Worm (Caenorhabditis elegans) whole organism, L4 larva: Measurements from ENCODE around the gene gbb-2.
A peak's percentile ranks its signal among the peaks of the same experiment; 100 is the strongest.

Experiments
- D1046.2 ChIP-seq: fragments of 200-800 bp; sonication (Bioruptor generic); IDR thresholded peaks from 2 replicates; pipeline ENCODE4 v1.3.6; 2022; ENCODE audit warnings: missing genetic modification characterization, missing compliant biosample characterization
- F49E8.2 ChIP-seq: sonication (generic microtip); optimal IDR thresholded peaks from 2 replicates; lab custom pipeline; 2016; ENCODE audit warnings: missing compliant biosample characterization, mild to moderate bottlenecking, missing genetic modification characterization, borderline replicate concordance
- Y48G9A.11 ChIP-seq: fragments of 200-800 bp; sonication (Bioruptor generic); IDR thresholded peaks from 2 replicates; pipeline ENCODE4 v1.3.6; 2022; ENCODE audit warnings: missing genetic modification reagents, missing genetic modification characterization, missing compliant biosample characterization
- Y5F2A.4 ChIP-seq: fragments of 200-800 bp; sonication (Bioruptor generic); optimal IDR thresholded peaks from 2 replicates; lab custom pipeline; 2018; ENCODE audit warnings: mild to moderate bottlenecking, missing genetic modification characterization, missing compliant biosample characterization
- Y75B8A.6 ChIP-seq: fragments of 200-800 bp; sonication (Bioruptor generic); IDR thresholded peaks from 2 replicates; pipeline ENCODE4 v1.3.6; 2022; ENCODE audit warnings: missing genetic modification reagents, missing genetic modification characterization, missing compliant biosample characterization
- aly-2 ChIP-seq: sonication (generic microtip); optimal IDR thresholded peaks from 2 replicates; lab custom pipeline; 2018; ENCODE audit warnings: missing biosample characterization, missing genetic modification characterization
- arid-1 ChIP-seq: fragments of 200-800 bp; sonication (Bioruptor generic); conservative IDR thresholded peaks from 2 replicates; pipeline ENCODE4 v1.3.6; 2022; ENCODE audit warnings: missing genetic modification reagents, missing genetic modification characterization, missing compliant biosample characterization
- ceh-20 ChIP-seq: fragments of 200-800 bp; sonication (Bioruptor generic); IDR thresholded peaks from 2 replicates; pipeline ENCODE4 v1.3.6; 2022; ENCODE audit warnings: missing genetic modification reagents, missing genetic modification characterization, missing compliant biosample characterization
- ceh-28 ChIP-seq: fragments of 150-350 bp; optimal IDR thresholded peaks from 2 replicates; lab custom pipeline; 2014; ENCODE audit warnings: missing biosample characterization, missing genetic modification reagents, missing genetic modification characterization
- ceh-44 ChIP-seq: fragments of 200-800 bp; sonication (Bioruptor generic); IDR thresholded peaks from 2 replicates; pipeline ENCODE4 v1.3.6; 2022; ENCODE audit warnings: missing genetic modification reagents, missing genetic modification characterization, missing compliant biosample characterization
- ceh-82 ChIP-seq: sonication (generic microtip); optimal IDR thresholded peaks from 2 replicates; lab custom pipeline; 2017; ENCODE audit warnings: missing biosample characterization, missing genetic modification characterization
- ces-1 ChIP-seq: fragments of 150-350 bp; sonication (generic microtip); optimal IDR thresholded peaks from 4 replicates; lab custom pipeline; 2014; ENCODE audit warnings: missing biosample characterization, missing genetic modification reagents, missing genetic modification characterization
- ctbp-1 ChIP-seq: fragments of 200-800 bp; sonication (Bioruptor generic); IDR thresholded peaks from 2 replicates; pipeline ENCODE4 v1.3.6; 2022; ENCODE audit warnings: missing genetic modification reagents, missing genetic modification characterization, missing compliant biosample characterization
- daf-19 ChIP-seq: fragments of 200-800 bp; sonication (Bioruptor generic); conservative IDR thresholded peaks from 2 replicates; pipeline ENCODE4 v1.3.6; 2022; ENCODE audit warnings: missing genetic modification characterization, missing compliant biosample characterization
- dmd-9 ChIP-seq: fragments of 200-800 bp; sonication (Bioruptor generic); IDR thresholded peaks from 2 replicates; pipeline ENCODE4 v1.3.6; 2022; ENCODE audit warnings: missing genetic modification reagents, missing genetic modification characterization, missing compliant biosample characterization
- dpl-1 ChIP-seq: fragments of 150-350 bp; optimal IDR thresholded peaks from 2 replicates; lab custom pipeline; 2014; ENCODE audit warnings: missing biosample characterization, missing genetic modification reagents, missing genetic modification characterization
- duxl-1 ChIP-seq: sonication (generic microtip); optimal IDR thresholded peaks from 2 replicates; lab custom pipeline; 2016; ENCODE audit warnings: mild to moderate bottlenecking, missing genetic modification characterization, moderate library complexity, missing compliant biosample characterization; ENCODE audit not compliant: poor library complexity
- hif-1 ChIP-seq, 2 experiments: sonication (generic microtip); optimal IDR thresholded peaks; 2 replicates each; lab custom pipeline; 2016 to 2017; ENCODE audit warnings: missing compliant biosample characterization in 2 of 2, missing genetic modification characterization in 2 of 2, missing genetic modification reagents in 2 of 2, missing genotype in 2 of 2, mild to moderate bottlenecking in 1 of 2
- hlh-30 ChIP-seq: sonication (generic microtip); optimal IDR thresholded peaks from 2 replicates; lab custom pipeline; 2017; ENCODE audit warnings: antibody characterized with exemption, mild to moderate bottlenecking, missing genetic modification characterization, missing compliant biosample characterization; ENCODE audit not compliant: insufficient read depth
- jun-1 ChIP-seq: fragments of 150-350 bp; optimal IDR thresholded peaks from 2 replicates; lab custom pipeline; 2014; ENCODE audit warnings: missing biosample characterization, missing genetic modification reagents, missing genetic modification characterization
- lin-1 ChIP-seq: fragments of 200-800 bp; sonication (Bioruptor generic); IDR thresholded peaks from 2 replicates; pipeline ENCODE4 v1.3.6; 2022; ENCODE audit warnings: missing genetic modification reagents, missing genetic modification characterization, missing compliant biosample characterization
- lin-13 ChIP-seq: fragments of 150-350 bp; optimal IDR thresholded peaks from 2 replicates; lab custom pipeline; 2014; ENCODE audit warnings: missing biosample characterization, missing genetic modification reagents, missing genetic modification characterization
- lin-15B ChIP-seq: fragments of 150-350 bp; sonication (generic microtip); optimal IDR thresholded peaks from 3 replicates; lab custom pipeline; 2014; ENCODE audit warnings: missing biosample characterization, missing genetic modification characterization
- lin-29 ChIP-seq: fragments of 200-800 bp; sonication (Bioruptor generic); IDR thresholded peaks from 2 replicates; pipeline ENCODE4 v1.3.6; 2022; ENCODE audit warnings: missing genetic modification reagents, missing genetic modification characterization, missing compliant biosample characterization
- lin-38 ChIP-seq: fragments of 200-800 bp; sonication (Bioruptor generic); IDR thresholded peaks from 2 replicates; pipeline ENCODE4 v1.3.6; 2022; ENCODE audit warnings: missing genetic modification reagents, missing genetic modification characterization, missing compliant biosample characterization
- lin-39 ChIP-seq: fragments of 150-350 bp; optimal IDR thresholded peaks from 2 replicates; lab custom pipeline; 2014; ENCODE audit warnings: missing biosample characterization, missing genetic modification reagents, missing genetic modification characterization
- mxl-2 ChIP-seq: fragments of 200-800 bp; sonication (Bioruptor generic); conservative IDR thresholded peaks from 2 replicates; pipeline ENCODE4 v1.3.6; 2022; ENCODE audit warnings: missing genetic modification reagents, missing genetic modification characterization, missing compliant biosample characterization
- nhr-102 ChIP-seq: sonication (generic microtip); optimal IDR thresholded peaks from 2 replicates; lab custom pipeline; 2016; ENCODE audit warnings: mild to moderate bottlenecking, missing genetic modification characterization, moderate library complexity, missing compliant biosample characterization
- nhr-111 ChIP-seq: fragments of 200-800 bp; sonication (Bioruptor generic); optimal IDR thresholded peaks from 2 replicates; lab custom pipeline; 2018; ENCODE audit warnings: mild to moderate bottlenecking, missing genetic modification characterization, missing compliant biosample characterization
- nhr-237 ChIP-seq: sonication (generic microtip); optimal IDR thresholded peaks from 2 replicates; lab custom pipeline; 2017; ENCODE audit warnings: missing biosample characterization, missing genetic modification characterization
- nhr-25 ChIP-seq: sonication (generic microtip); optimal IDR thresholded peaks from 2 replicates; lab custom pipeline; 2017; ENCODE audit warnings: missing genetic modification characterization, mild to moderate bottlenecking, missing compliant biosample characterization, antibody characterized with exemption, moderate library complexity, borderline replicate concordance; ENCODE audit not compliant: insufficient read depth
- nhr-28 ChIP-seq: fragments of 150-350 bp; optimal IDR thresholded peaks from 2 replicates; lab custom pipeline; 2014; ENCODE audit warnings: missing biosample characterization, missing genetic modification characterization
- nhr-41 ChIP-seq: fragments of 200-800 bp; sonication (Bioruptor generic); IDR thresholded peaks from 2 replicates; pipeline ENCODE4 v1.3.6; 2022; ENCODE audit warnings: missing genetic modification reagents, missing genetic modification characterization, missing compliant biosample characterization
- nhr-42 ChIP-seq: fragments of 200-800 bp; sonication (Bioruptor generic); IDR thresholded peaks from 2 replicates; pipeline ENCODE4 v1.3.6; 2022; ENCODE audit warnings: missing genetic modification characterization, missing compliant biosample characterization
- nhr-48 ChIP-seq: sonication (generic microtip); optimal IDR thresholded peaks from 2 replicates; lab custom pipeline; 2016; ENCODE audit warnings: mild to moderate bottlenecking, missing genetic modification characterization, missing compliant biosample characterization
- nhr-6 ChIP-seq: fragments of 150-350 bp; optimal IDR thresholded peaks from 2 replicates; lab custom pipeline; 2014; ENCODE audit warnings: missing biosample characterization, missing genetic modification characterization
- nhr-76 ChIP-seq: fragments of 150-350 bp; optimal IDR thresholded peaks from 2 replicates; lab custom pipeline; 2014; ENCODE audit warnings: missing biosample characterization, missing genetic modification characterization
- nhr-77 ChIP-seq: fragments of 150-350 bp; optimal IDR thresholded peaks from 2 replicates; lab custom pipeline; 2014; ENCODE audit warnings: missing biosample characterization, missing genetic modification characterization
- pha-4 ChIP-seq, 2 experiments: fragments of 150-350 bp in 1 of 2; fragments of 200-800 bp in 1 of 2; sonication (Bioruptor generic) in 1 of 2; IDR thresholded peaks in 1 of 2; optimal IDR thresholded peaks in 1 of 2; 2 replicates each; pipeline versions ENCODE4 v1.3.6 to Lab custom; 2014 to 2022; ENCODE audit warnings: missing genetic modification characterization in 2 of 2, missing genetic modification reagents in 2 of 2, missing biosample characterization in 1 of 2, missing compliant biosample characterization in 1 of 2
- rbr-2 ChIP-seq: sonication (generic microtip); optimal IDR thresholded peaks from 2 replicates; lab custom pipeline; 2016; ENCODE audit warnings: missing genotype, missing genetic modification characterization, missing compliant biosample characterization
- saeg-2 ChIP-seq: fragments of 200-800 bp; sonication (Bioruptor generic); IDR thresholded peaks from 2 replicates; pipeline ENCODE4 v1.3.6; 2022; ENCODE audit warnings: missing genetic modification reagents, missing genetic modification characterization, missing compliant biosample characterization
- snpc-1.2 ChIP-seq: fragments of 200-800 bp; sonication (Bioruptor generic); IDR thresholded peaks from 2 replicates; pipeline ENCODE4 v1.3.6; 2022; ENCODE audit warnings: missing genetic modification reagents, missing genetic modification characterization, missing compliant biosample characterization
- spr-1 ChIP-seq: sonication (generic microtip); optimal IDR thresholded peaks from 2 replicates; lab custom pipeline; 2016; ENCODE audit warnings: mild to moderate bottlenecking, missing genetic modification characterization, missing compliant biosample characterization
- tra-1 ChIP-seq: fragments of 200-800 bp; sonication (Bioruptor generic); IDR thresholded peaks from 2 replicates; pipeline ENCODE4 v1.3.6; 2022; ENCODE audit warnings: missing genetic modification reagents, missing genetic modification characterization, missing compliant biosample characterization
- unc-130 ChIP-seq: sonication (generic microtip); optimal IDR thresholded peaks from 2 replicates; lab custom pipeline; 2016; ENCODE audit warnings: missing genetic modification reagents, missing genetic modification characterization, missing compliant biosample characterization
- unc-39 ChIP-seq: sonication (generic microtip); optimal IDR thresholded peaks from 2 replicates; lab custom pipeline; 2017; ENCODE audit warnings: missing biosample characterization, missing genetic modification characterization
- zag-1 ChIP-seq: fragments of 150-350 bp; optimal IDR thresholded peaks from 2 replicates; lab custom pipeline; 2014; ENCODE audit warnings: missing biosample characterization, missing genetic modification characterization
- ztf-7 ChIP-seq: fragments of 150-350 bp; optimal IDR thresholded peaks from 2 replicates; lab custom pipeline; 2014; ENCODE audit warnings: missing biosample characterization, missing genetic modification characterization

Gene gbb-2

DNA sequence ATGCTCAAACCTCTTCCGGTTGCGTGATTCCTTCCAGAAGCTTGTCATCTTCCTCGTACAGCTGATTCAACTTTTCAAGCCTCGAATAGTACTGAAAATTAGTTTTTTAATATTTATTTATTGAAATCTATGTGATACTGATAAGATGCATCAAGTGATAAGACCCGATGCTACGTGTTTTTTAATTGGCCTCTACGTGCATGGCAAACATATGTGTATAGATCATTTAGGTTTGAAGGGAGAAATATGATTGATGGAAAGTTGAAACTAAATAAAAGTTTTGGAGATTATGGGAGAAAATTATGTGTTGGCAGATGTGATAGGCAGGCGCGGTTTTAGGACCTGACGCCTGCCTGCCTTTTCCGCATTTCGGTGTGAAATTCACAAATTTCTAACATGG, 37.7 kb upstream of the gbb-2 start (continued):
- TF ChIP-seq duxl-1 (no peak), mxl-2 (GFP tag; lab: Robert Waterston, UW) (no peak), Y75B8A.6 (GFP tag; lab: Robert Waterston, UW) (no peak), lin-39 (tag; lab: Kevin White, UChicago) (no peak), daf-19 (no peak), nhr-28 (peak; percentile 24), pha-4 (GFP tag; IDR thresholded peaks at IDR 0.05; lab: Robert Waterston, UW) (no peak), pha-4 (tag; optimal IDR thresholded peaks at IDR 0.05; lab: Kevin White, UChicago) (no peak), dmd-9 (GFP tag; lab: Robert Waterston, UW) (no peak), F49E8.2 (no peak), nhr-237 (tag; lab: Kevin White, UChicago) (no peak), spr-1 (no peak), aly-2 (no peak), ces-1 (GFP tag; lab: Kevin White, UChicago) (no peak), zag-1 (tag; lab: Kevin White, UChicago) (no peak), jun-1 (tag; lab: Kevin White, UChicago) (no peak), snpc-1.2 (GFP tag; lab: Robert Waterston, UW) (no peak), ceh-28 (no peak), ceh-82 (no peak), arid-1 (no peak), nhr-41 (GFP tag; lab: Robert Waterston, UW) (no peak), lin-29 (GFP tag; lab: Robert Waterston, UW) (no peak), nhr-111 (GFP tag; lab: Kevin White, UChicago) (no peak), Y5F2A.4 (GFP tag; lab: Kevin White, UChicago) (no peak), saeg-2 (GFP tag; lab: Robert Waterston, UW) (no peak), tra-1 (GFP tag; lab: Robert Waterston, UW) (no peak), ztf-7 (tag; lab: Kevin White, UChicago) (no peak), nhr-25 (no peak), rbr-2 (no peak), ceh-44 (GFP tag; lab: Robert Waterston, UW) (no peak), nhr-102 (tag; lab: Kevin White, UChicago) (peak; percentile 2), lin-1 (GFP tag; lab: Robert Waterston, UW) (no peak), Y48G9A.11 (no peak), hlh-30 (tag; lab: Kevin White, UChicago) (peak; percentile 6), ctbp-1 (GFP tag; lab: Robert Waterston, UW) (no peak), dpl-1 (GFP tag; lab: Kevin White, UChicago) (no peak), lin-15B (tag; lab: Kevin White, UChicago) (no peak), unc-39 (tag; lab: Kevin White, UChicago) (no peak), nhr-76 (no peak), nhr-48 (tag; lab: Kevin White, UChicago) (peak; percentile 42), unc-130 (GFP tag; lab: Kevin White, UChicago) (no peak), lin-38 (no peak), hif-1 (tag; optimal IDR thresholded peaks at IDR 0.05; lab: Kevin White, UChicago) (no peak), nhr-77 (tag; lab: Kevin White, UChicago) (no peak), nhr-6 (no peak), nhr-42 (GFP tag; lab: Robert Waterston, UW) (no peak), ceh-20 (GFP tag; lab: Robert Waterston, UW) (peak; percentile 42; the same call in 1 of the 2 replicates), lin-13 (GFP tag; lab: Kevin White, UChicago) (no peak), D1046.2 (GFP tag; lab: Robert Waterston, UW) (no peak)
- TF ChIP-seq, all 104 proteins: peak for 11
